Comparison of ENCODE assay signal across 2 fruit fly cellular contexts in genomic region chr3R:29659950-29660349, dm6.
TF ChIP-seq lines count a peak whose summit lies in the region.

TSS of gene Dop1R2 (minus strand) at chr3R:29659984.

- no peak for TF ChIP-seq CTCF in whole organism, embryonic (GFP tag; optimal IDR thresholded peaks at IDR 0.05; lab: Kevin White, UChicago)

TF ChIP-seq in whole organism, embryonic, 481 proteins besides CTCF, POLR2A, EP300 and RAD21:
- TF ChIP-seq gro (GFP tag; optimal IDR thresholded peaks at IDR 0.05; lab: Kevin White, UChicago) (no peak), Vsx1 (GFP tag; optimal IDR thresholded peaks at IDR 0.05; lab: Kevin White, UChicago) (no peak), Dp (GFP tag; optimal IDR thresholded peaks at IDR 0.05; lab: Kevin White, UChicago) (peak; percentile 18), CG18599 (GFP tag; optimal IDR thresholded peaks at IDR 0.05; lab: Kevin White, UChicago) (peak; percentile 1), zfh1 (GFP tag; IDR thresholded peaks at IDR 0.05; lab: Robert Waterston, UW) (no peak), E2f1 (GFP tag; IDR thresholded peaks at IDR 0.05; lab: Robert Waterston, UW) (peak; percentile 23; the same call in 1 of the 2 replicates), CG7357 (GFP tag; IDR thresholded peaks at IDR 0.05; lab: Robert Waterston, UW) (no peak), CG6813 (GFP tag; optimal IDR thresholded peaks at IDR 0.05; lab: Kevin White, UChicago) (no peak), CG9817 (tag; optimal IDR thresholded peaks at IDR 0.05; lab: Kevin White, UChicago) (no peak), CG8290 (GFP tag; optimal IDR thresholded peaks at IDR 0.05; lab: Kevin White, UChicago) (no peak), CG8290 (tag; optimal IDR thresholded peaks at IDR 0.05; lab: Kevin White, UChicago) (no peak), CG10959 (GFP tag; IDR thresholded peaks at IDR 0.05; lab: Robert Waterston, UW) (no peak), grau (tag; optimal IDR thresholded peaks at IDR 0.05; lab: Kevin White, UChicago) (no peak), scrt (GFP tag; optimal IDR thresholded peaks at IDR 0.05; lab: Kevin White, UChicago) (peak; percentile 41), CG14050 (GFP tag; IDR thresholded peaks at IDR 0.05; lab: Robert Waterston, UW) (no peak), maf-S (GFP tag; optimal IDR thresholded peaks at IDR 0.05; lab: Kevin White, UChicago) (no peak), CG14860 (GFP tag; IDR thresholded peaks at IDR 0.05; lab: Robert Waterston, UW; ENCODE audit: partially characterized antibody) (no peak), Deaf1 (tag; optimal IDR thresholded peaks at IDR 0.05; lab: Kevin White, UChicago) (peak; percentile 96), CG10565 (GFP tag; optimal IDR thresholded peaks at IDR 0.05; lab: Kevin White, UChicago) (no peak), lab (GFP tag; optimal IDR thresholded peaks at IDR 0.05; lab: Kevin White, UChicago) (no peak), CG11456 (GFP tag; IDR thresholded peaks at IDR 0.05; lab: Robert Waterston, UW) (0 out of 3 replicates have a peak, but pooled peaks have one; percentile 20), abd-A (tag; optimal IDR thresholded peaks at IDR 0.05; lab: Kevin White, UChicago) (peak; percentile 45), chinmo (GFP tag; IDR thresholded peaks at IDR 0.05; lab: Robert Waterston, UW; ENCODE audit: partially characterized antibody) (0 out of 4 replicates have a peak, but pooled peaks have one; percentile 21), Drgx (GFP tag; IDR thresholded peaks at IDR 0.05; lab: Robert Waterston, UW) (no peak), CG17359 (tag; optimal IDR thresholded peaks at IDR 0.05; lab: Kevin White, UChicago) (no peak), org-1 (GFP tag; optimal IDR thresholded peaks at IDR 0.05; lab: Kevin White, UChicago) (no peak), CG9932 (GFP tag; IDR thresholded peaks at IDR 0.05; lab: Robert Waterston, UW) (peak; percentile 43), Sox102F (GFP tag; optimal IDR thresholded peaks at IDR 0.05; lab: Kevin White, UChicago) (no peak), CG2889 (GFP tag; IDR thresholded peaks at IDR 0.05; lab: Robert Waterston, UW) (no peak), wor (GFP tag; IDR thresholded peaks at IDR 0.05; lab: Robert Waterston, UW) (no peak), Adf1 (GFP tag; IDR thresholded peaks at IDR 0.05; lab: Robert Waterston, UW) (peak; percentile 34; the same call in 1 of the 2 replicates), CG17612 (GFP tag; IDR thresholded peaks at IDR 0.05; lab: Robert Waterston, UW) (no peak), fu2 (GFP tag; optimal IDR thresholded peaks at IDR 0.05; lab: Kevin White, UChicago) (no peak), cg (GFP tag; optimal IDR thresholded peaks at IDR 0.05; lab: Kevin White, UChicago) (peak; percentile 25), CG10274 (GFP tag; optimal IDR thresholded peaks at IDR 0.05; lab: Kevin White, UChicago) (no peak), Jarid2 (GFP tag; optimal IDR thresholded peaks at IDR 0.05; lab: Kevin White, UChicago) (peak; percentile 0), tx (GFP tag; optimal IDR thresholded peaks at IDR 0.05; lab: Kevin White, UChicago) (no peak), Rfx (GFP tag; IDR thresholded peaks at IDR 0.05; lab: Robert Waterston, UW) (no peak), CG10543 (GFP tag; optimal IDR thresholded peaks at IDR 0.05; lab: Kevin White, UChicago) (peak; percentile 8), CG43689 (GFP tag; IDR thresholded peaks at IDR 0.05; lab: Robert Waterston, UW) (no peak), CG5180 (GFP tag; optimal IDR thresholded peaks at IDR 0.05; lab: Kevin White, UChicago) (peak; percentile 59), Med (GFP tag; lab: Kevin White, UChicago) (peak; percentile 13), CG8359 (GFP tag; optimal IDR thresholded peaks at IDR 0.05; lab: Kevin White, UChicago; ENCODE audit: borderline replicate concordance) (no peak), CG32532 (GFP tag; IDR thresholded peaks at IDR 0.05; lab: Robert Waterston, UW) (0 out of 2 replicates have a peak, but pooled peaks have one; percentile 20), BtbVII (GFP tag; optimal IDR thresholded peaks at IDR 0.05; lab: Kevin White, UChicago) (no peak)

TF ChIP-seq in whole organism, pupa, 21 proteins besides CTCF, POLR2A, EP300 and RAD21:
- TF ChIP-seq CG13204 (GFP tag; optimal IDR thresholded peaks at IDR 0.05; lab: Kevin White, UChicago): peak; percentile 23
- no peak for TF ChIP-seq Ets98B (GFP tag; IDR thresholded peaks at IDR 0.05; lab: Robert Waterston, UW)
